Fruit fly (Drosophila melanogaster): ENCODE data around the gene Pgant4.

Gene Pgant4

DNA sequence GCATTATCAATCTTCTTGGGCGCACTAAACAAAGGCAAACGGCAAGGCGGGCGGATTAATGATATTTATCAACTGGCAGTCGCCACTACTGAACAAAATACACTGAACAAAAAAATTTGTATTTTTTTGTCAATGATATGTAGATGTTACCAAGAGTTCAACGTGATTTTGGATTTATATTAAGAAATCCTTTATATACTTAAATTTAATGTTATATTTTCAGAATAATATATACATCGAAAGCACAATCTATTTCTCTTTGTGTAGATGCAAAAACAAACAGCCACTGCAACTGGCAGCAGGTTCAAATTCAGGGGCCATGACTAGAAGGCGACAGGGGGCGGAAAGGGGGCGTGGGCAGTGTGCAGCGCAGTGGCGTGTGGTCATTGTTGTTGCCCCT is 10.3 kb downstream of the Pgant4 start:
- no peak for TF ChIP-seq noc (tag; optimal IDR thresholded peaks at IDR 0.05)

DNA sequence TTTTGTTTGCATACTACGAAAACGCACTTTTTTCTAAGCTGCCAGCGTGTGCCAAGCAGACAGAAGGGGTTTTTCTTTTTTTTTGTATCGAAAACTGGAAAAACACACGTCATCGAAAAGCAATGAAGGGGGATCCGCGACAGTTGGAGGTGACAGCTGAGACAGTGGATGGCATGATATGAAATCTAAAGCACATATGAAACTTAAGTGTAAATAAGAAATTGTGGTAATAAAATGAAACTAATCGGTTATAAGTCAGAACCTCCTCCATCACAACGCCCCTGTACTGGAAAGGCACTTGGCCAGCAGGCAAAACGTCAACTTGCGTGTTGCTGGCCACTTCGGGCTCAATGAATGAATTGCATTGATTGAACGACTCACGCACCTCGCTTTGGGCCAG is 11.3 kb downstream of the Pgant4 start:
- no peak for TF ChIP-seq noc (tag; optimal IDR thresholded peaks at IDR 0.05)

DNA sequence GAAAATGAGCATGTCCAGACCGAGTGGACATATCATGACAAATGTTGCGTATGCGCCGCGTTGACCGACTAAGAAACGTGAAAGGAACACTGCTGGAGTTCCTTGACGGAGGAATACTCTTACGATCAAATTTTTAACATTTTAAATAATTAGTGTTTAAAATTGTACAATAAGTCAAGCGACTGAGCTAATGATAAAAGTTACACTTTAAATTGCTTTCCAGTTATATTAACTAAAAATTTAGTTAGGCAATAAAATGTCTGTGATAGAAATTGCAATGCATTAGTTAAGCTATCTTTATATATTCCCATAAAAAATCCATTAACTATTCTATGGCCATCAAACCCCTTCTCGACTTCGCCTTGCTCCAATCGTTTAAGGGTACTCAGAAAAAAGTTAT is 12.4 kb downstream of the Pgant4 start:
- no peak for TF ChIP-seq noc (tag; optimal IDR thresholded peaks at IDR 0.05)

- no peak for TF ChIP-seq noc (tag; optimal IDR thresholded peaks at IDR 0.05)
These were observed 13.1 kb downstream of the Pgant4 start for dm6 chr2L:3485506-3485905.

- TF ChIP-seq noc (tag; optimal IDR thresholded peaks at IDR 0.05): no peak
These were observed 18.6 kb downstream of the Pgant4 start, which contains the start of gene CG15414 for dm6 chr2L:3490971-3491370. Gene CG15414, minus strand, starts transcription at chr2L:3491071.

DNA sequence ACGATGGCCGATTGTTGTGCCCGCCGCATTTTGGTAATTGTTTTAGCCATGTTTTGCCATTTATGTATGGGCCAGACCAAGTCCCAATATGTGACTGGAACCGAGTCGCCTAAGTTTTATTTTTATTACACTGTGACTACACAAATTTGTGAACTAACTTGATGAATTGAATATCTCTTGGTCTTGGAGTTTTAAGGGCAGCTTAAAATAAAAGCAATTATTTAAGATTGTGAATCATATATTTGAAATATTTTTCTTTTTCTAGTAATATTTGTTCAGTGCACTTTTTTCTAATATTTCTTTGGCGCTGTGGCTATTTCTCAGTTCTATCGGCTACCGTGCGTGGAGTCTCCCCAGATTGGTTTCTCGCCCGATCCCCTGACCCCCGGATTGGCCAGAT is 21.1 kb downstream of the Pgant4 start:
- TF ChIP-seq noc (tag; optimal IDR thresholded peaks at IDR 0.05): no peak

dm6 chr2L:3495465-3495864 is 23.1 kb downstream of the Pgant4 start:
- TF ChIP-seq noc (tag; optimal IDR thresholded peaks at IDR 0.05): no peak

DNA sequence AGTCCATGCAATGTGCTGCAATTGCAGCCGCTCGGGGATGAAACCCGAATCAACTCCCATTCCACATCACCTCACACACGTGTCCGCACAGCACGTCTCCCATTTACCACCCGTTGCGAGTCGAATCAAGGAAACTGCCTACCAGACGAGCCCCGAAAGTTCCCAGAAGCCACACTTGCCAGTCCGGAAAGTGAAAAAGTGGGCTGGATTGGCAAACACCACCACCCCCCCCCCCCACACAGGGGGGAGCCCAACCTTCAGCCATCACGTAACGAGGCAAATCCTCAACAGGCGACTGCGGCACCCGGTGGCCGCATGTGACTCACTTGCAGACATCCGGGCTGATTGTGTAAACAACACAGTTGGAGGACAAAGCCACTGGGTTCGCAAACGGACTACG is 32.4 kb downstream of the Pgant4 start:
- no peak for TF ChIP-seq noc (tag; optimal IDR thresholded peaks at IDR 0.05)

dm6 chr2L:3506322-3506721 is 33.9 kb downstream of the Pgant4 start:
- no peak for TF ChIP-seq noc (tag; optimal IDR thresholded peaks at IDR 0.05)

DNA sequence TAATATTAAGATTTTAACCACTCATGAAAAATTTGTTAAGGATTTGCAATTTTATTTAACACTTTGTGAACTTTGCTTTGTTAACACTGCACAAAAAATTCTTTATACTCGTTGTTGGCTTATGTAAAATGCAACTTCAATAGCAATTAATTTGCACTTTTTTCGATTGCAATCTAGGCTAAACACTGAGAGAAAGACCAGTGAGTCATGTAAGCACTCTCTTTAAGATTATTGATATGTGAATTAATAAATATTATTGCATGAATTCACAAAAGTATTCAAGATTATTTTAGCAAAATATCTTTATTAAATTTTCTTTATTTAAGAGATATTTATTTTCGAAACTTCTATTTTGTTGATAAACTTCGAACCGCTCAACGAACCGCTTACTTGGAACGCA is 34.4 kb downstream of the Pgant4 start:
- TF ChIP-seq noc (tag; optimal IDR thresholded peaks at IDR 0.05): no peak

- no peak for TF ChIP-seq noc (tag; optimal IDR thresholded peaks at IDR 0.05)
These were observed 35.1 kb downstream of the Pgant4 start, which contains the start of gene tim for dm6 chr2L:3507209-3508164. Gene tim, minus strand, starts transcription at chr2L:3508119.

DNA sequence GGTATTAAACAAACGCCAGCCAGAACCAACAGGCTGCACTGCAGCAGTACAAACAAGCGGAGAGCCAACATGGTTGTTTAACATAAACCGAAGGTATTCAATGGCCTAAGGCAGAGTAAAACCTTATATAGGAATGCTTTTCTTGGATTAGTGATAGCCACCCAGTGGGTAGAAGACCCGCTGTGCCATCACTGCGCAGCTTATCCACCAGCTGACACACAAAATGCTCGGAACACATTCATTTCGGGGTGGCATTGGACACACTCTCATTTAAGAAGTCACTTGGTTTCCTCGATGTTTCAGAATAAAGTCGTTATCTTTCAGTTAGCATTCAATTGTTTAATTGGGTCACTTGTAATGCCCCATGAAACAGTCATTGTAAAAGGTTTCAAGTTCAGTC is 37.6 kb downstream of the Pgant4 start, which contains the start of gene CG31954:
Gene CG31954 (minus strand): TSS at position 101 of the 400 bp plus-strand sequence.
- TF ChIP-seq noc (tag; optimal IDR thresholded peaks at IDR 0.05): no peak

dm6 chr2L:3514569-3515191 is 42.3 kb downstream of the Pgant4 start, which contains the start of the genes LeuRS and CG17593:
Gene LeuRS, minus strand, starts transcription at chr2L:3514656.
Gene CG17593, plus strand, starts transcription at chr2L:3514872.
- no peak for TF ChIP-seq noc (tag; optimal IDR thresholded peaks at IDR 0.05)

- no peak for TF ChIP-seq noc (tag; optimal IDR thresholded peaks at IDR 0.05)
These were observed 47.1 kb downstream of the Pgant4 start, which contains the start of the genes CG3213 and CG8851 for dm6 chr2L:3519551-3519950. Gene CG3213, minus strand, starts transcription at chr2L:3519651. Gene CG8851, plus strand, starts transcription at chr2L:3519677.

- no peak for TF ChIP-seq noc (tag; optimal IDR thresholded peaks at IDR 0.05)
These were observed 51.6 kb downstream of the Pgant4 start, which contains the start of gene Sr-CIV for dm6 chr2L:3523956-3524355. Gene Sr-CIV, minus strand, starts transcription at chr2L:3524056.

- TF ChIP-seq noc (tag; optimal IDR thresholded peaks at IDR 0.05): no peak
These were observed 52.4 kb downstream of the Pgant4 start, which contains the start of gene CG8852 for dm6 chr2L:3524729-3525181. Gene CG8852, plus strand, starts transcription at chr2L:3525131.
